Fruit fly (Drosophila melanogaster) whole organism, prepupa: ENCODE measurements around the gene CG15296.
A peak's percentile ranks its signal among the peaks of the same experiment; 100 is the strongest.

ENCODE experiments used
- Blimp-1 ChIP-seq: fragments of 200-800 bp; sonication (Bioruptor generic); optimal IDR thresholded peaks from 3 replicates; lab custom pipeline; 2017; ENCODE audit warnings: missing biosample characterization, missing genetic modification characterization, mild to moderate bottlenecking, moderate library complexity, missing genetic modification reagents
- CG10631 ChIP-seq: fragments of 200-800 bp; sonication (Bioruptor generic); optimal IDR thresholded peaks from 2 replicates; lab custom pipeline; 2016; ENCODE audit warnings: missing biosample characterization, missing genetic modification characterization
- CG10669 ChIP-seq: fragments of 200-800 bp; sonication (Bioruptor generic); optimal IDR thresholded peaks from 3 replicates; lab custom pipeline; 2018; ENCODE audit warnings: missing biosample characterization, mild to moderate bottlenecking, missing genetic modification characterization, moderate library complexity
- CG11294 ChIP-seq: fragments of 200-800 bp; sonication (Bioruptor generic); IDR thresholded peaks from 2 replicates; pipeline ENCODE4 v1.3.6; 2022; ENCODE audit warnings: missing biosample characterization, missing genetic modification characterization
- CG11762 ChIP-seq: fragments of 200-800 bp; sonication (Bioruptor generic); optimal IDR thresholded peaks from 3 replicates; lab custom pipeline; 2016; ENCODE audit warnings: missing biosample characterization, missing genetic modification characterization; ENCODE audit not compliant: insufficient read depth
- CG11902 ChIP-seq: fragments of 200-800 bp; sonication (Bioruptor generic); optimal IDR thresholded peaks from 3 replicates; lab custom pipeline; 2016; ENCODE audit warnings: missing biosample characterization, missing genetic modification characterization
- CG15336 ChIP-seq: fragments of 200-800 bp; sonication (Bioruptor generic); IDR thresholded peaks from 2 replicates; pipeline ENCODE4 v1.3.6; 2022; ENCODE audit warnings: missing biosample characterization, missing genetic modification characterization
- CG1621 ChIP-seq: fragments of 200-800 bp; sonication (Bioruptor generic); optimal IDR thresholded peaks from 3 replicates; lab custom pipeline; 2018; ENCODE audit warnings: missing biosample characterization, mild to moderate bottlenecking, missing genetic modification characterization
- CG31627 ChIP-seq: fragments of 200-800 bp; sonication (Bioruptor generic); optimal IDR thresholded peaks from 3 replicates; lab custom pipeline; 2016; ENCODE audit warnings: missing biosample characterization, missing genetic modification characterization
- CG32006 ChIP-seq: fragments of 200-800 bp; sonication (Bioruptor generic); optimal IDR thresholded peaks from 3 replicates; lab custom pipeline; 2017; ENCODE audit warnings: missing biosample characterization, mild to moderate bottlenecking, missing genetic modification characterization
- CG34406 ChIP-seq: fragments of 200-800 bp; sonication (Bioruptor generic); optimal IDR thresholded peaks from 3 replicates; lab custom pipeline; 2016; ENCODE audit warnings: missing biosample characterization, missing genetic modification characterization
- CG3919 ChIP-seq: fragments of 200-800 bp; sonication (Bioruptor generic); optimal IDR thresholded peaks from 3 replicates; lab custom pipeline; 2016; ENCODE audit warnings: missing biosample characterization, missing genetic modification characterization
- CG6163 ChIP-seq: fragments of 200-800 bp; sonication (Bioruptor generic); IDR thresholded peaks from 3 replicates; pipeline ENCODE4 v1.3.6; 2022; ENCODE audit warnings: missing biosample characterization, missing genetic modification characterization
- CG6276 ChIP-seq: fragments of 200-800 bp; sonication (Bioruptor generic); optimal IDR thresholded peaks from 2 replicates; lab custom pipeline; 2017; ENCODE audit warnings: missing biosample characterization, mild to moderate bottlenecking, missing genetic modification characterization
- CG6792 ChIP-seq: fragments of 200-800 bp; sonication (Bioruptor generic); optimal IDR thresholded peaks from 3 replicates; lab custom pipeline; 2016; ENCODE audit warnings: missing biosample characterization, missing genetic modification characterization
- CG7368 ChIP-seq: fragments of 200-800 bp; sonication (Bioruptor generic); optimal IDR thresholded peaks from 3 replicates; lab custom pipeline; 2016; ENCODE audit warnings: missing biosample characterization, missing genetic modification characterization
- CG8119 ChIP-seq: fragments of 200-800 bp; sonication (Bioruptor generic); IDR thresholded peaks from 3 replicates; pipeline ENCODE4 v1.3.6; 2022; ENCODE audit warnings: missing biosample characterization, missing genetic modification characterization
- CG8632 ChIP-seq: fragments of 200-800 bp; sonication (Bioruptor generic); optimal IDR thresholded peaks from 3 replicates; lab custom pipeline; 2016; ENCODE audit warnings: missing biosample characterization, missing genetic modification characterization
- Eip78C ChIP-seq: fragments of 200-800 bp; sonication (Bioruptor generic); peaks from one replicate; lab custom pipeline; 2016; ENCODE audit warnings: missing biosample characterization, missing genetic modification characterization
- Eip93F ChIP-seq: fragments of 200-800 bp; sonication (Bioruptor generic); optimal IDR thresholded peaks from 2 replicates; lab custom pipeline; 2016; ENCODE audit warnings: missing biosample characterization, mild to moderate bottlenecking, missing genetic modification characterization
- Ets21C ChIP-seq: fragments of 200-800 bp; sonication (Bioruptor generic); optimal IDR thresholded peaks from 3 replicates; lab custom pipeline; 2016; ENCODE audit warnings: missing biosample characterization, missing genetic modification characterization
- Ets96B ChIP-seq: fragments of 200-800 bp; optimal IDR thresholded peaks from 2 replicates; lab custom pipeline; 2019; ENCODE audit warnings: missing biosample characterization, mild to moderate bottlenecking, missing genetic modification characterization, moderate library complexity
- Hr38 ChIP-seq: sonication (Bioruptor generic); optimal IDR thresholded peaks from 2 replicates; lab custom pipeline; 2016; ENCODE audit warnings: missing biosample characterization, missing genetic modification characterization
- Hr39 ChIP-seq: fragments of 200-800 bp; sonication (Bioruptor generic); optimal IDR thresholded peaks from 2 replicates; lab custom pipeline; 2016; ENCODE audit warnings: missing biosample characterization, missing genetic modification characterization
- Lpt ChIP-seq: fragments of 200-800 bp; sonication (Bioruptor generic); optimal IDR thresholded peaks from 3 replicates; lab custom pipeline; 2016; ENCODE audit warnings: missing biosample characterization, missing genetic modification characterization
- Met ChIP-seq: fragments of 200-800 bp; sonication (Bioruptor generic); optimal IDR thresholded peaks from 3 replicates; lab custom pipeline; 2016; ENCODE audit warnings: missing biosample characterization, missing genetic modification characterization
- OdsH ChIP-seq: fragments of 200-800 bp; sonication (Bioruptor generic); optimal IDR thresholded peaks from 3 replicates; lab custom pipeline; 2016; ENCODE audit warnings: missing biosample characterization, missing genetic modification characterization
- Smox ChIP-seq: fragments of 200-800 bp; sonication (Bioruptor generic); optimal IDR thresholded peaks from 3 replicates; lab custom pipeline; 2016; ENCODE audit warnings: missing biosample characterization, missing genetic modification characterization
- Sox14 ChIP-seq: fragments of 200-800 bp; sonication (Bioruptor generic); optimal IDR thresholded peaks from 3 replicates; lab custom pipeline; 2016; ENCODE audit warnings: missing biosample characterization, missing genetic modification characterization
- Sox15 ChIP-seq: fragments of 200-800 bp; sonication (Bioruptor generic); optimal IDR thresholded peaks from 3 replicates; lab custom pipeline; 2016; ENCODE audit warnings: missing biosample characterization, missing genetic modification characterization
- acj6 ChIP-seq: fragments of 200-800 bp; sonication (Bioruptor generic); optimal IDR thresholded peaks from 3 replicates; lab custom pipeline; 2016; ENCODE audit warnings: missing biosample characterization, missing genetic modification characterization
- cyc ChIP-seq: fragments of 200-800 bp; sonication (Bioruptor generic); optimal IDR thresholded peaks from 3 replicates; lab custom pipeline; 2016; ENCODE audit warnings: missing biosample characterization, missing genetic modification characterization
- dsx ChIP-seq: fragments of 200-800 bp; optimal IDR thresholded peaks from 3 replicates; lab custom pipeline; 2019; ENCODE audit warnings: missing biosample characterization, mild to moderate bottlenecking, missing genetic modification characterization, moderate library complexity; ENCODE audit not compliant: poor library complexity, severe bottlenecking
- eg ChIP-seq: fragments of 200-800 bp; sonication (Bioruptor generic); IDR thresholded peaks from 3 replicates; pipeline ENCODE4 v1.3.6; 2022; ENCODE audit warnings: missing biosample characterization, missing genetic modification characterization
- esn ChIP-seq: fragments of 200-800 bp; sonication (Bioruptor generic); optimal IDR thresholded peaks from 2 replicates; lab custom pipeline; 2016; ENCODE audit warnings: missing biosample characterization, mild to moderate bottlenecking, missing genetic modification characterization, moderate library complexity
- fd85E ChIP-seq: fragments of 200-800 bp; sonication (Bioruptor generic); optimal IDR thresholded peaks from 3 replicates; lab custom pipeline; 2016; ENCODE audit warnings: missing biosample characterization, missing genetic modification characterization
- fkh ChIP-seq: fragments of 200-800 bp; sonication (Bioruptor generic); optimal IDR thresholded peaks from 3 replicates; lab custom pipeline; 2017; ENCODE audit warnings: missing biosample characterization, mild to moderate bottlenecking, missing genetic modification characterization, moderate library complexity
- lz ChIP-seq: fragments of 200-800 bp; sonication (Bioruptor generic); optimal IDR thresholded peaks from 3 replicates; lab custom pipeline; 2016; ENCODE audit warnings: missing biosample characterization, missing genetic modification characterization
- net ChIP-seq: fragments of 200-800 bp; sonication (Bioruptor generic); optimal IDR thresholded peaks from 3 replicates; lab custom pipeline; 2016; ENCODE audit warnings: missing biosample characterization, missing genetic modification characterization
- salr ChIP-seq, 2 experiments: fragments of 200-800 bp; sonication (Bioruptor generic); optimal IDR thresholded peaks; 3 replicates each; lab custom pipeline; 2016 to 2018; ENCODE audit warnings: missing biosample characterization in 2 of 2, missing genetic modification characterization in 2 of 2, mild to moderate bottlenecking in 1 of 2
- spab ChIP-seq: fragments of 200-800 bp; sonication (Bioruptor generic); optimal IDR thresholded peaks from 2 replicates; lab custom pipeline; 2017; ENCODE audit warnings: missing biosample characterization, mild to moderate bottlenecking, missing genetic modification characterization, missing genetic modification reagents
- ss ChIP-seq, 2 experiments: fragments of 200-800 bp; sonication (Bioruptor generic); optimal IDR thresholded peaks; 2 replicates in 1 of 2; 3 replicates in 1 of 2; lab custom pipeline; 2017 to 2018; ENCODE audit warnings: mild to moderate bottlenecking in 2 of 2, missing biosample characterization in 2 of 2, missing genetic modification characterization in 2 of 2, moderate library complexity in 1 of 2
- svp ChIP-seq: fragments of 200-800 bp; sonication (Bioruptor generic); peaks from one replicate; lab custom pipeline; 2016; ENCODE audit warnings: missing biosample characterization, missing genetic modification characterization
- vri ChIP-seq: fragments of 200-800 bp; sonication (Bioruptor generic); optimal IDR thresholded peaks from 3 replicates; lab custom pipeline; 2016; ENCODE audit warnings: missing biosample characterization, mild to moderate bottlenecking, missing genetic modification characterization

The CG15296 gene

dm6 chrX:10584461-10584860 is 18.1 kb upstream of the CG15296 start (continued):
- TF ChIP-seq CG34406 (GFP tag; lab: Kevin White, UChicago) (peak; percentile 92), Blimp-1 (GFP tag; lab: Kevin White, UChicago) (peak; percentile 86), lz (GFP tag; lab: Kevin White, UChicago) (peak; percentile 97), CG11294 (peak; percentile 53; the same call in 1 of the 2 replicates), Smox (GFP tag; lab: Kevin White, UChicago) (peak; percentile 96), cyc (GFP tag; lab: Kevin White, UChicago) (peak; percentile 97), fd85E (GFP tag; lab: Kevin White, UChicago) (peak; percentile 58), Sox15 (peak; percentile 92), CG31627 (peak; percentile 97), fkh (GFP tag; lab: Kevin White, UChicago) (no peak), CG6276 (GFP tag; lab: Kevin White, UChicago) (no peak), CG6163 (GFP tag; lab: Robert Waterston, UW) (peak; percentile 95), eg (GFP tag; lab: Robert Waterston, UW) (peak; percentile 66), CG3919 (GFP tag; lab: Kevin White, UChicago) (peak; percentile 96), CG11902 (GFP tag; lab: Kevin White, UChicago) (peak; percentile 92), OdsH (peak; percentile 94), CG8119 (GFP tag; lab: Robert Waterston, UW) (peak; percentile 58), Met (peak; percentile 97), CG7368 (peak; percentile 93), CG6792 (peak; percentile 95), acj6 (GFP tag; lab: Kevin White, UChicago) (peak; percentile 94), CG11762 (GFP tag; lab: Kevin White, UChicago) (peak; percentile 86), salr (GFP tag; optimal IDR thresholded peaks at IDR 0.05; lab: Kevin White, UChicago) (peak; percentile 67 to 92), Hr39 (peak; percentile 96), CG15336 (GFP tag; lab: Robert Waterston, UW) (peak; percentile 55), CG1621 (tag; lab: Kevin White, UChicago) (peak; percentile 92), CG10669 (GFP tag; lab: Kevin White, UChicago) (peak; percentile 95), CG8632 (GFP tag; lab: Kevin White, UChicago) (peak; percentile 91), Eip93F (GFP tag; lab: Kevin White, UChicago) (peak; percentile 94), Ets21C (GFP tag; lab: Kevin White, UChicago) (peak; percentile 93)

dm6 chrX:10582064-10582463 is 15.7 kb upstream of the CG15296 start:
- TF ChIP-seq Eip93F (GFP tag; lab: Kevin White, UChicago), result no peak
- TF ChIP-seq CG10631, result no peak
- no peak for TF ChIP-seq salr (GFP tag; optimal IDR thresholded peaks at IDR 0.05; lab: Kevin White, UChicago)
- TF ChIP-seq svp (GFP tag; lab: Kevin White, UChicago), result no peak
- TF ChIP-seq Ets96B (tag; lab: Kevin White, UChicago), result no peak
- 0 out of 3 replicates have a peak, but pooled peaks have one; percentile 35 for TF ChIP-seq CG6163 (GFP tag; lab: Robert Waterston, UW)
- no peak for TF ChIP-seq dsx (GFP tag; lab: Kevin White, UChicago)
- TF ChIP-seq fkh (GFP tag; lab: Kevin White, UChicago), result peak; percentile 85
- no peak for TF ChIP-seq CG8119 (GFP tag; lab: Robert Waterston, UW)
- peak; percentile 43 for TF ChIP-seq Eip78C
- no peak for TF ChIP-seq eg (GFP tag; lab: Robert Waterston, UW)
- no peak for TF ChIP-seq CG3919 (GFP tag; lab: Kevin White, UChicago)
- peak in 1 of 2 experiments; percentile 26 for TF ChIP-seq ss (GFP tag; optimal IDR thresholded peaks at IDR 0.05; lab: Kevin White, UChicago)
- no peak for TF ChIP-seq esn (GFP tag; lab: Kevin White, UChicago)
- TF ChIP-seq CG32006 (GFP tag; lab: Kevin White, UChicago), result no peak
- TF ChIP-seq fd85E (GFP tag; lab: Kevin White, UChicago), result no peak
- no peak for TF ChIP-seq spab (GFP tag; lab: Kevin White, UChicago)
- no peak for TF ChIP-seq CG34406 (GFP tag; lab: Kevin White, UChicago)
- TF ChIP-seq vri (GFP tag; lab: Kevin White, UChicago), result no peak
- TF ChIP-seq Lpt (GFP tag; lab: Kevin White, UChicago), result no peak
- no peak for TF ChIP-seq Hr38
- TF ChIP-seq net (GFP tag; lab: Kevin White, UChicago), result no peak
- TF ChIP-seq Sox14 (GFP tag; lab: Kevin White, UChicago), result no peak
- TF ChIP-seq, all 60 proteins: peak for 4
